Worm (Caenorhabditis elegans): ENCODE measurements around the gene D1014.7.
A peak's percentile ranks its signal among the peaks of the same experiment; 100 is the strongest.

The D1014.7 gene

DNA sequence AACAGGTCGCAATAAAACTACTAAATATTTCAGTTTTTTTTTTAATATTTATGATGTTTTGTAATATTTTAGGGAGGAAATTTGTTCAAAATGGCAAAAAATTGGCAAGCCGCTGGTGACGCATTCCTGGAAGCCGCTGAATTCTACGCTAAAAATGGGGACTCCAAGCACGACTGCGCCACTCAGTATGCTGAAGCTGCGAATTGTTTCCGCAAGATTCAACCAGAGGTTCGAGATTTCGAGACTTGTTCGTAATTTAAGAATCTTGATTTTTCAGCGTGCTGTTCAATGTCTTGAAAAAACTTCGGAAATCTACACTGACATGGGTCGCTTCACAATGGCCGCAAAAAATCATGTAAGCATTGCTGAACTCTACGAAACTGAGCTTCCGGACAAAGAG is 13.6 kb downstream of the D1014.7 start:
- TF ChIP-seq ztf-11 (tag; optimal IDR thresholded peaks at IDR 0.05): no peak
- TF ChIP-seq grh-1 (GFP tag; IDR thresholded peaks at IDR 0.05): no peak
- no peak for TF ChIP-seq ceh-8 (GFP tag; optimal IDR thresholded peaks at IDR 0.05)
- no peak for TF ChIP-seq C34B4.2 (tag; optimal IDR thresholded peaks at IDR 0.05)
- TF ChIP-seq aly-2 (tag; optimal IDR thresholded peaks at IDR 0.05): no peak

DNA sequence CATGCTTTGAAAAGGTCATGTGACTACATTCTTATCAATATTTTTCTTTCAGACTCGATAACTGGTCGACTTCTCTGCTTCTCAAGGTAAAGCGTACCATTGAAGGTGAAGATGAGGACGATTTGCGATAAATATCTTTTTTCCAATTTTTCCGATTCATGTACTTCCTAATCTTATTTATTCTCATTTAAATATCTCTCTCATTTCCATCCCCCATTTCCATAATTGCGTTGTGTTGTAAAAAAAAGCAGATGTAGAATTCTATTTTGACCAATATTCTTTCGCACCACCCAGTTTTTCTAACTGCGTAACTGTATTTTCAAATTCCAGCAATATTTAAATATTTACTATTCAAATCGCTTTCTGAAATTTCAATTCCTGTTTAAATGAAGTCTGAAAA is 14.9 kb downstream of the D1014.7 start, which contains the start of gene D1014.4:
Gene D1014.4 (plus strand): TSS at position 301 of the 400 bp plus-strand sequence.
- no peak for TF ChIP-seq nhr-77 (tag; optimal IDR thresholded peaks at IDR 0.05)
- no peak for TF ChIP-seq ceh-8 (GFP tag; optimal IDR thresholded peaks at IDR 0.05)
- no peak for TF ChIP-seq Y116A8C.19 (tag; optimal IDR thresholded peaks at IDR 0.05; ENCODE audit: borderline replicate concordance)
- no peak for TF ChIP-seq vab-15 (tag; optimal IDR thresholded peaks at IDR 0.05)
- TF ChIP-seq unc-86 (tag; optimal IDR thresholded peaks at IDR 0.05): no peak
- TF ChIP-seq nhr-85 (tag): peak; percentile 15
- no peak for TF ChIP-seq ztf-4 (tag; optimal IDR thresholded peaks at IDR 0.05)
- no peak for TF ChIP-seq C16A3.4 (tag; optimal IDR thresholded peaks at IDR 0.05)
- no peak for TF ChIP-seq tlp-1 (tag; optimal IDR thresholded peaks at IDR 0.05)
- no peak for TF ChIP-seq elt-3 (tag; optimal IDR thresholded peaks at IDR 0.05)
- no peak for TF ChIP-seq irx-1 (tag; optimal IDR thresholded peaks at IDR 0.05)
- TF ChIP-seq unc-130 (tag; optimal IDR thresholded peaks at IDR 0.05): no peak
- no peak for TF ChIP-seq ets-5 (GFP tag; IDR thresholded peaks at IDR 0.05)
- no peak for TF ChIP-seq skn-1 (tag; optimal IDR thresholded peaks at IDR 0.05)
- TF ChIP-seq C04F5.9 (tag; optimal IDR thresholded peaks at IDR 0.05): no peak
- no peak for TF ChIP-seq nhr-84 (tag; optimal IDR thresholded peaks at IDR 0.05)
- TF ChIP-seq nhr-12 (tag; optimal IDR thresholded peaks at IDR 0.05): no peak
- TF ChIP-seq elt-2 (tag; optimal IDR thresholded peaks at IDR 0.05): peak; percentile 21
- no peak for TF ChIP-seq lin-13 (GFP tag; optimal IDR thresholded peaks at IDR 0.05)
- TF ChIP-seq lin-35 (GFP tag; optimal IDR thresholded peaks at IDR 0.05): peak in 1 of 2 experiments; percentile 15
- TF ChIP-seq unc-30 (tag; optimal IDR thresholded peaks at IDR 0.05): no peak
- no peak for TF ChIP-seq grh-1 (GFP tag; IDR thresholded peaks at IDR 0.05)
- TF ChIP-seq alr-1 (tag; optimal IDR thresholded peaks at IDR 0.05; ENCODE audit: borderline replicate concordance): no peak
- no peak for TF ChIP-seq lin-39 (tag; optimal IDR thresholded peaks at IDR 0.05)

DNA sequence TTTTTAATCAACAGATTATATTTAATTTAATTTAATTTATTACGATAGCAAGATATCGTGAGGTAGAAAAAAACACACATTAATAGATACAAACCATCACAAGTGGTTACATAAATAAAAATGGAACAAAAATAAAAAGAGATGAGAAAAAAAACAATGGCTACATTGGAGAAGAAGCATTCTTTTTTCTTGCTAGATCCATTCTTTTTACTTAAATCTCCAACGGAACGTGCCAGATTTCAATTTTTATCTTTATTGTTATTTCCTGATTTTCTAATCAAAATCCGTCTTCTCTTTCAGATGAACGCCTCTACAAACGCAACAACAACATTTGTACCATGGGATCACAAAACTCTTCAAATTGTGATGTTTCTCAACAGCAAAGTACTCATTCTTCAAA is 25.5 kb downstream of the D1014.7 start, which contains the start of gene D1014.2:
Gene D1014.2 (plus strand): TSS at position 301 of the 400 bp plus-strand sequence.
- TF ChIP-seq sox-4 (tag; optimal IDR thresholded peaks at IDR 0.05): no peak
- TF ChIP-seq nhr-237 (tag; optimal IDR thresholded peaks at IDR 0.05): no peak

DNA sequence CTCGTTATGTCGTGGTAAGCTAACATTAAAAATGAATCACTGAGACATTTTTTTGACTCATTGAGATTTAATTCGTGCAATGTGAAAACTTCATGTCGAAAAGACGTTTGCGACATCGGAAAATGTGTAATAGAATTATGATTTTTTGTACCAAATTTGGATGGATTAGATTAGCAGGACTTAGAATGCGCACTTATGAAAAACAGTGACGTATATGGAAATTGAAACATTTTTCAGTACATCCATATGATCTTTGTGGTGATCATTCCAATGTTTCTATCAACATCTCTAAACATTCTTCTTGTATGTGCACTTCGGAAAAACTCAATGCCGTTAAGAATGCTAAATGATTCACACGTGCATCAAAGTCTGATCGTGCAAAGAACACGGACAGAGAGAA is 26.5 kb downstream of the D1014.7 start:
- TF ChIP-seq ceh-63 (GFP tag; optimal IDR thresholded peaks at IDR 0.05) (no peak), dsc-1 (tag; optimal IDR thresholded peaks at IDR 0.05) (peak; percentile 2), mab-9 (GFP tag; IDR thresholded peaks at IDR 0.05) (no peak), aly-2 (tag; optimal IDR thresholded peaks at IDR 0.05) (no peak)

DNA sequence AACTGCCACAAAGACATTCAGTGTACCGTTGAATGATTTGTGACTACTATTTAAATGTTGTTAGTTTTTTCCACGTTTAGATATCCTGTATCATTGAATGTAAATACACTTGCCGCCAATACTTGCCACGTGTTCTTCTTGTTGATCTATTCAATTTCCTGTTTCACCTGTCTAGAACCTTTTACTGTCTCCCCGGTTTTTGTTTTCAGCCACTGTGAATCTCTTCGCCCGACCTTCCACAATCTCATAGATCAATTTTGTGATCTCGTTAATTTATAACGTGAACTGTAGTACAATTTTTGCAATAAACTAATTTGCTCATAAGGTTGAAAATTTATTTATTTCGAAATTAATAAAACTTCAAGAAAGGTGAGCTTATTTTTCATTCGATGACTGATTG is 27.3 kb downstream of the D1014.7 start, which contains the start of gene D1014.13:
Gene D1014.13 (plus strand): TSS at position 301 of the 400 bp plus-strand sequence.
- no peak for TF ChIP-seq egl-27 (tag; optimal IDR thresholded peaks at IDR 0.05)
- TF ChIP-seq alr-1 (tag; optimal IDR thresholded peaks at IDR 0.05; ENCODE audit: borderline replicate concordance): no peak
- TF ChIP-seq lin-39 (tag; optimal IDR thresholded peaks at IDR 0.05): no peak
- TF ChIP-seq ceh-8 (GFP tag; optimal IDR thresholded peaks at IDR 0.05): no peak
- no peak for TF ChIP-seq pax-3 (tag; optimal IDR thresholded peaks at IDR 0.05)
- no peak for TF ChIP-seq lin-15B (tag; optimal IDR thresholded peaks at IDR 0.05)
